Fruit fly (Drosophila melanogaster): ENCODE results near the gene Hex-t1.

- TF ChIP-seq ftz-f1 (GFP tag; optimal IDR thresholded peaks at IDR 0.05) (no peak), ken (GFP tag; IDR thresholded peaks at IDR 0.05) (no peak), sqz (GFP tag; optimal IDR thresholded peaks at IDR 0.05) (no peak), lilli (GFP tag; optimal IDR thresholded peaks at IDR 0.05) (no peak), CG14441 (GFP tag; IDR thresholded peaks at IDR 0.05) (no peak), CoRest (tag; optimal IDR thresholded peaks at IDR 0.05) (no peak), Ravus (GFP tag; IDR thresholded peaks at IDR 0.05) (no peak), CG12391 (tag; optimal IDR thresholded peaks at IDR 0.05) (no peak), CG12071 (GFP tag; optimal IDR thresholded peaks at IDR 0.05) (no peak)
Observed at dm6 chr3R:26483657-26484056, 34.8 kb downstream of the Hex-t1 start.

Measured in whole organism, embryonic.